Fruit fly (Drosophila melanogaster) whole organism, wandering third instar larva: ENCODE measurements around the gene Prat.

Source experiments
- HLH106 ChIP-seq: fragments of 200-800 bp; optimal IDR thresholded peaks from 3 replicates; lab custom pipeline; 2019; ENCODE audit warnings: missing biosample characterization, mild to moderate bottlenecking, missing genetic modification characterization, moderate library complexity
- Rel ChIP-seq, 2 experiments: fragments of 200-800 bp; sonication (Bioruptor generic) in 1 of 2; optimal IDR thresholded peaks; 2 replicates in 1 of 2; 3 replicates in 1 of 2; lab custom pipeline; 2016 to 2019; ENCODE audit warnings: mild to moderate bottlenecking in 2 of 2, missing biosample characterization in 2 of 2, missing genetic modification characterization in 2 of 2, moderate library complexity in 1 of 2
- br ChIP-seq: fragments of 200-800 bp; sonication (Bioruptor generic); optimal IDR thresholded peaks from 2 replicates; lab custom pipeline; 2016; ENCODE audit warnings: missing biosample characterization, missing genetic modification characterization
- brk ChIP-seq: fragments of 200-800 bp; sonication (Bioruptor generic); optimal IDR thresholded peaks from 2 replicates; lab custom pipeline; 2016; ENCODE audit warnings: missing biosample characterization, mild to moderate bottlenecking, missing genetic modification characterization
- dmrt93B ChIP-seq: fragments of 200-800 bp; sonication (Bioruptor generic); optimal IDR thresholded peaks from 2 replicates; lab custom pipeline; 2018; ENCODE audit warnings: missing biosample characterization, mild to moderate bottlenecking, missing genetic modification characterization
- dsf ChIP-seq: sonication (Bioruptor generic); optimal IDR thresholded peaks from 2 replicates; lab custom pipeline; 2016; ENCODE audit warnings: missing biosample characterization, missing genetic modification characterization, borderline replicate concordance
- fru ChIP-seq: fragments of 200-800 bp; sonication (Bioruptor generic); optimal IDR thresholded peaks from 3 replicates; lab custom pipeline; 2016; ENCODE audit warnings: missing biosample characterization, mild to moderate bottlenecking, missing genetic modification characterization
- h ChIP-seq: fragments of 200-800 bp; sonication (Bioruptor generic); optimal IDR thresholded peaks from 3 replicates; lab custom pipeline; 2016; ENCODE audit warnings: missing biosample characterization, mild to moderate bottlenecking, missing genetic modification characterization
- psq ChIP-seq: fragments of 200-800 bp; sonication (Bioruptor generic); optimal IDR thresholded peaks from 3 replicates; lab custom pipeline; 2017; ENCODE audit warnings: missing biosample characterization, mild to moderate bottlenecking, missing genetic modification characterization, moderate library complexity

DNA sequence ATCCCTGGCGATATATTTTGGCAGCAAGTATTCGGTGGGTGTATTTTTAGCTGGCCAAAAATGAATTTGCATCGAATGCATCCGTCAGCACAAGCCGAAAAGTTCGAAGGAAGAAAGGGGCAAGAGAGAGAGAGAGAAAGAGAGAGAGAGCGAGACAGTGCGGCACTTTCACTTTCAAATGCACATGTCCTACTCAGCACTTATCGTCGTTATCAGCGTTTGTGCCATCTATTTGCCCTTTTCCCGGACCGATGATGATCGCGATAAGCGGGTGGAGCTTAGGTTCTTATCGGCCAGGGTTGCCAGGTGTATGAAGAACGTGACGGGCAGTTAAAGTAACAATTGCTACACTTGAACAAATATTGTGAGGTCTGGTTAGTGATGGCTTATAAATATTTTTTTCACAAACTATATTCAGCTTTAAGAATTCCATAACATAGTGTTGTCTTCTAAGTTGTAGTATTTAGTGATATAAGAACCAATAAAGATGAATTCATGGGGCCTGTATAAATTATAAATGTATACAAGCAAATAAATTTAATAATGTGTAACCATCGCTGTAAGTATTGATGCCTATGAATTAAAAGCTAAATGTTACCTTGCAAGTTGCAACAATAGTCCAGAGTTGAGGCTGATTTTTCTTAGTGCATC, 33.2 kb upstream of the Prat start:
- no peak for TF ChIP-seq brk
- TF ChIP-seq HLH106: no peak
- peak; percentile 11 for TF ChIP-seq fru (GFP tag; lab: Kevin White, UChicago)
- no peak for TF ChIP-seq psq (GFP tag; lab: Kevin White, UChicago)
- no peak for TF ChIP-seq br (GFP tag; lab: Kevin White, UChicago)
- TF ChIP-seq dmrt93B: no peak
- no peak for TF ChIP-seq h (GFP tag; lab: Kevin White, UChicago)
- no peak for TF ChIP-seq Rel (GFP tag; optimal IDR thresholded peaks at IDR 0.05; lab: Kevin White, UChicago)
- TF ChIP-seq Rel (tag; optimal IDR thresholded peaks at IDR 0.05; lab: Kevin White, UChicago): no peak
- no peak for TF ChIP-seq dsf (GFP tag; lab: Kevin White, UChicago)
